Worm (Caenorhabditis elegans) whole organism, L4 larva: ENCODE data around the gene C15C7.4.

Source experiments
- F44E2.7 ChIP-seq: fragments of 200-800 bp; sonication (Bioruptor generic); IDR thresholded peaks from 2 replicates; pipeline ENCODE4 v2.1.2; 2022; ENCODE audit warnings: missing genetic modification characterization, missing compliant biosample characterization
- F49E8.2 ChIP-seq: sonication (generic microtip); optimal IDR thresholded peaks from 2 replicates; lab custom pipeline; 2016; ENCODE audit warnings: missing compliant biosample characterization, mild to moderate bottlenecking, missing genetic modification characterization, borderline replicate concordance
- R02D3.7 ChIP-seq: fragments of 150-350 bp; sonication (generic microtip); optimal IDR thresholded peaks from 3 replicates; lab custom pipeline; 2014; ENCODE audit warnings: missing biosample characterization, missing genetic modification characterization
- T20F7.1 ChIP-seq: fragments of 200-800 bp; sonication (Bioruptor generic); optimal IDR thresholded peaks from 2 replicates; lab custom pipeline; 2018; ENCODE audit warnings: mild to moderate bottlenecking, missing genetic modification characterization, missing compliant biosample characterization
- T26A8.4 ChIP-seq: fragments of 200-800 bp; sonication (Bioruptor generic); IDR thresholded peaks from 2 replicates; pipeline ENCODE4 v1.3.6; 2022; ENCODE audit warnings: missing genetic modification characterization, missing compliant biosample characterization
- Y48G9A.11 ChIP-seq: fragments of 200-800 bp; sonication (Bioruptor generic); IDR thresholded peaks from 2 replicates; pipeline ENCODE4 v1.3.6; 2022; ENCODE audit warnings: missing genetic modification reagents, missing genetic modification characterization, missing compliant biosample characterization
- Y5F2A.4 ChIP-seq: fragments of 200-800 bp; sonication (Bioruptor generic); optimal IDR thresholded peaks from 2 replicates; lab custom pipeline; 2018; ENCODE audit warnings: mild to moderate bottlenecking, missing genetic modification characterization, missing compliant biosample characterization
- Y75B8A.6 ChIP-seq: fragments of 200-800 bp; sonication (Bioruptor generic); IDR thresholded peaks from 2 replicates; pipeline ENCODE4 v1.3.6; 2022; ENCODE audit warnings: missing genetic modification reagents, missing genetic modification characterization, missing compliant biosample characterization
- ZK337.2 ChIP-seq: fragments of 200-800 bp; sonication (Bioruptor generic); IDR thresholded peaks from 2 replicates; pipeline ENCODE4 v1.3.6; 2022; ENCODE audit warnings: missing genetic modification reagents, missing genetic modification characterization, missing compliant biosample characterization
- ZK546.5 ChIP-seq, 2 experiments: sonication (generic microtip); optimal IDR thresholded peaks; 2 replicates each; lab custom pipeline; 2017; ENCODE audit warnings: missing biosample characterization in 2 of 2, missing genetic modification characterization in 2 of 2
- aha-1 ChIP-seq: fragments of 150-350 bp; peaks from one replicate; lab custom pipeline; 2014; ENCODE audit warnings: missing biosample characterization, missing genetic modification characterization
- aly-2 ChIP-seq: sonication (generic microtip); optimal IDR thresholded peaks from 2 replicates; lab custom pipeline; 2018; ENCODE audit warnings: missing biosample characterization, missing genetic modification characterization
- attf-4 ChIP-seq: sonication (generic microtip); optimal IDR thresholded peaks from 3 replicates; lab custom pipeline; 2017; ENCODE audit warnings: missing biosample characterization, missing genetic modification characterization
- ceh-20 ChIP-seq: fragments of 200-800 bp; sonication (Bioruptor generic); IDR thresholded peaks from 2 replicates; pipeline ENCODE4 v1.3.6; 2022; ENCODE audit warnings: missing genetic modification reagents, missing genetic modification characterization, missing compliant biosample characterization
- ceh-44 ChIP-seq: fragments of 200-800 bp; sonication (Bioruptor generic); IDR thresholded peaks from 2 replicates; pipeline ENCODE4 v1.3.6; 2022; ENCODE audit warnings: missing genetic modification reagents, missing genetic modification characterization, missing compliant biosample characterization
- ceh-62 ChIP-seq: sonication (generic microtip); optimal IDR thresholded peaks from 2 replicates; lab custom pipeline; 2017; ENCODE audit warnings: missing biosample characterization, missing genetic modification characterization
- ceh-82 ChIP-seq: sonication (generic microtip); optimal IDR thresholded peaks from 2 replicates; lab custom pipeline; 2017; ENCODE audit warnings: missing biosample characterization, missing genetic modification characterization
- ces-1 ChIP-seq: fragments of 150-350 bp; sonication (generic microtip); optimal IDR thresholded peaks from 4 replicates; lab custom pipeline; 2014; ENCODE audit warnings: missing biosample characterization, missing genetic modification reagents, missing genetic modification characterization
- cey-2 ChIP-seq: sonication (generic microtip); optimal IDR thresholded peaks from 3 replicates; lab custom pipeline; 2017; ENCODE audit warnings: missing genetic modification characterization, mild to moderate bottlenecking, missing compliant biosample characterization, antibody characterized with exemption, borderline replicate concordance; ENCODE audit not compliant: insufficient read depth
- ctbp-1 ChIP-seq: fragments of 200-800 bp; sonication (Bioruptor generic); IDR thresholded peaks from 2 replicates; pipeline ENCODE4 v1.3.6; 2022; ENCODE audit warnings: missing genetic modification reagents, missing genetic modification characterization, missing compliant biosample characterization
- daf-12 ChIP-seq: fragments of 150-350 bp; optimal IDR thresholded peaks from 2 replicates; lab custom pipeline; 2014; ENCODE audit warnings: missing biosample characterization, missing genetic modification reagents, missing genetic modification characterization
- daf-19 ChIP-seq: fragments of 200-800 bp; sonication (Bioruptor generic); conservative IDR thresholded peaks from 2 replicates; pipeline ENCODE4 v1.3.6; 2022; ENCODE audit warnings: missing genetic modification characterization, missing compliant biosample characterization
- daf-8 ChIP-seq: fragments of 200-800 bp; sonication (Bioruptor generic); IDR thresholded peaks from 2 replicates; pipeline ENCODE4 v1.3.6; 2022; ENCODE audit warnings: missing genetic modification characterization, missing compliant biosample characterization
- dmd-9 ChIP-seq: fragments of 200-800 bp; sonication (Bioruptor generic); IDR thresholded peaks from 2 replicates; pipeline ENCODE4 v1.3.6; 2022; ENCODE audit warnings: missing genetic modification reagents, missing genetic modification characterization, missing compliant biosample characterization
- dpl-1 ChIP-seq: fragments of 150-350 bp; optimal IDR thresholded peaks from 2 replicates; lab custom pipeline; 2014; ENCODE audit warnings: missing biosample characterization, missing genetic modification reagents, missing genetic modification characterization
- dve-1 ChIP-seq: sonication (generic microtip); optimal IDR thresholded peaks from 2 replicates; lab custom pipeline; 2017; ENCODE audit warnings: antibody characterized with exemption, mild to moderate bottlenecking, missing genetic modification characterization, missing compliant biosample characterization; ENCODE audit not compliant: insufficient read depth
- fos-1 ChIP-seq: fragments of 150-350 bp; optimal IDR thresholded peaks from 2 replicates; lab custom pipeline; 2014; ENCODE audit warnings: missing biosample characterization, missing genetic modification characterization
- hif-1 ChIP-seq, 2 experiments: sonication (generic microtip); optimal IDR thresholded peaks; 2 replicates each; lab custom pipeline; 2016 to 2017; ENCODE audit warnings: missing compliant biosample characterization in 2 of 2, missing genetic modification characterization in 2 of 2, missing genetic modification reagents in 2 of 2, missing genotype in 2 of 2, mild to moderate bottlenecking in 1 of 2
- hlh-30 ChIP-seq: sonication (generic microtip); optimal IDR thresholded peaks from 2 replicates; lab custom pipeline; 2017; ENCODE audit warnings: antibody characterized with exemption, mild to moderate bottlenecking, missing genetic modification characterization, missing compliant biosample characterization; ENCODE audit not compliant: insufficient read depth
- hmg-1.1 ChIP-seq: fragments of 200-800 bp; sonication (Bioruptor generic); IDR thresholded peaks from 2 replicates; pipeline ENCODE4 v1.3.6; 2022; ENCODE audit warnings: missing genetic modification reagents, missing genetic modification characterization, missing compliant biosample characterization
- lim-7 ChIP-seq: fragments of 200-800 bp; sonication (Bioruptor generic); IDR thresholded peaks from 2 replicates; pipeline ENCODE4 v1.3.6; 2022; ENCODE audit warnings: missing genetic modification characterization, missing compliant biosample characterization
- lin-1 ChIP-seq: fragments of 200-800 bp; sonication (Bioruptor generic); IDR thresholded peaks from 2 replicates; pipeline ENCODE4 v1.3.6; 2022; ENCODE audit warnings: missing genetic modification reagents, missing genetic modification characterization, missing compliant biosample characterization
- lin-29 ChIP-seq: fragments of 200-800 bp; sonication (Bioruptor generic); IDR thresholded peaks from 2 replicates; pipeline ENCODE4 v1.3.6; 2022; ENCODE audit warnings: missing genetic modification reagents, missing genetic modification characterization, missing compliant biosample characterization
- lsy-2 ChIP-seq, 2 experiments: fragments of 150-350 bp in 1 of 2; sonication (generic microtip) in 1 of 2; optimal IDR thresholded peaks; 2 replicates each; lab custom pipeline; 2014 to 2017; ENCODE audit warnings: missing biosample characterization in 2 of 2, missing genetic modification characterization in 2 of 2
- madf-5 ChIP-seq, 2 experiments: fragments of 200-800 bp; sonication (Bioruptor generic); IDR thresholded peaks; 2 replicates each; pipeline ENCODE4 v1.3.6; 2022; ENCODE audit warnings: missing compliant biosample characterization in 2 of 2, missing genetic modification characterization in 2 of 2
- mdl-1 ChIP-seq, 2 experiments: fragments of 150-350 bp in 1 of 2; sonication (generic microtip) in 1 of 2; optimal IDR thresholded peaks; 2 replicates each; lab custom pipeline; 2014 to 2017; ENCODE audit warnings: missing biosample characterization in 2 of 2, missing genetic modification characterization in 2 of 2
- nhr-111 ChIP-seq: fragments of 200-800 bp; sonication (Bioruptor generic); optimal IDR thresholded peaks from 2 replicates; lab custom pipeline; 2018; ENCODE audit warnings: mild to moderate bottlenecking, missing genetic modification characterization, missing compliant biosample characterization
- nhr-237 ChIP-seq: sonication (generic microtip); optimal IDR thresholded peaks from 2 replicates; lab custom pipeline; 2017; ENCODE audit warnings: missing biosample characterization, missing genetic modification characterization
- nhr-28 ChIP-seq: fragments of 150-350 bp; optimal IDR thresholded peaks from 2 replicates; lab custom pipeline; 2014; ENCODE audit warnings: missing biosample characterization, missing genetic modification characterization
- nhr-48 ChIP-seq: sonication (generic microtip); optimal IDR thresholded peaks from 2 replicates; lab custom pipeline; 2016; ENCODE audit warnings: mild to moderate bottlenecking, missing genetic modification characterization, missing compliant biosample characterization
- nhr-77 ChIP-seq: fragments of 150-350 bp; optimal IDR thresholded peaks from 2 replicates; lab custom pipeline; 2014; ENCODE audit warnings: missing biosample characterization, missing genetic modification characterization
- pha-4 ChIP-seq, 2 experiments: fragments of 150-350 bp in 1 of 2; fragments of 200-800 bp in 1 of 2; sonication (Bioruptor generic) in 1 of 2; IDR thresholded peaks in 1 of 2; optimal IDR thresholded peaks in 1 of 2; 2 replicates each; pipeline versions ENCODE4 v1.3.6 to Lab custom; 2014 to 2022; ENCODE audit warnings: missing genetic modification characterization in 2 of 2, missing genetic modification reagents in 2 of 2, missing biosample characterization in 1 of 2, missing compliant biosample characterization in 1 of 2
- pqm-1 ChIP-seq: sonication (generic microtip); optimal IDR thresholded peaks from 2 replicates; lab custom pipeline; 2017; ENCODE audit warnings: missing biosample characterization, missing genetic modification characterization
- rbr-2 ChIP-seq: sonication (generic microtip); optimal IDR thresholded peaks from 2 replicates; lab custom pipeline; 2016; ENCODE audit warnings: missing genotype, missing genetic modification characterization, missing compliant biosample characterization
- sdz-12 ChIP-seq: fragments of 200-800 bp; sonication (Bioruptor generic); optimal IDR thresholded peaks from 2 replicates; lab custom pipeline; 2018; ENCODE audit warnings: mild to moderate bottlenecking, missing genetic modification characterization, missing compliant biosample characterization
- snpc-1.2 ChIP-seq: fragments of 200-800 bp; sonication (Bioruptor generic); IDR thresholded peaks from 2 replicates; pipeline ENCODE4 v1.3.6; 2022; ENCODE audit warnings: missing genetic modification reagents, missing genetic modification characterization, missing compliant biosample characterization
- unc-62 ChIP-seq, 3 experiments: fragments of 150-350 bp in 1 of 3; sonication (generic microtip); optimal IDR thresholded peaks in 2 of 3; peaks in 1 of 3; 1 replicate in 1 of 3; 2 replicates in 2 of 3; lab custom pipeline; 2014 to 2017; ENCODE audit warnings: missing biosample characterization in 3 of 3, missing genetic modification characterization in 3 of 3, missing genetic modification reagents in 3 of 3, missing genotype in 1 of 3
- zip-11 ChIP-seq: fragments of 200-800 bp; sonication (Bioruptor generic); IDR thresholded peaks from 2 replicates; pipeline ENCODE4 v1.3.6; 2022; ENCODE audit warnings: missing genetic modification characterization, missing compliant biosample characterization
- zip-2 ChIP-seq: fragments of 150-350 bp; optimal IDR thresholded peaks from 2 replicates; lab custom pipeline; 2014; ENCODE audit warnings: missing biosample characterization, missing genetic modification characterization
- ztf-11 ChIP-seq: fragments of 150-350 bp; optimal IDR thresholded peaks from 2 replicates; lab custom pipeline; 2014; ENCODE audit warnings: missing biosample characterization, missing genetic modification characterization
- ztf-7 ChIP-seq: fragments of 150-350 bp; optimal IDR thresholded peaks from 2 replicates; lab custom pipeline; 2014; ENCODE audit warnings: missing biosample characterization, missing genetic modification characterization

Gene C15C7.4

DNA sequence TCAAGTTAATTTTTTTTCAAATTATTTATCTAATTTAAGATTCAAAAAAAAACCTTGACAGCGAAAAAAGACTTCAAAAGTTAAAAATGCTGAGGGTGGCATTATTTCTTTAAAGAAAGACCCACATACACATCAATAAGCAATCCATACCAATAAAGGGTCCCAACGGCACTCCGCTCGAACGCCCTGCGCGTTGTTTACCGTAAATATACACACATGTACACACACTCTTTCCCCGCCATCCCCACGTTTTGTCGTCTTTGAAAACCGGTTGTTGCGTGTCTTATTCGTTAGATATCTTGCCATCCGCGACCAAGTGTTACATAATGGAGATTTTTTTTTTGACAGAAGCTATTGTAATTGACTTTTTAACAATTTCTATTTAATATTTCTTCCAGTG, 14.2 kb downstream of the C15C7.4 start, which contains the start of gene gcc-1 (continued):
- TF ChIP-seq daf-8 (GFP tag; lab: Robert Waterston, UW) (no peak), dmd-9 (GFP tag; lab: Robert Waterston, UW) (no peak), dpl-1 (GFP tag; lab: Kevin White, UChicago) (no peak), mdl-1 (tag; optimal IDR thresholded peaks at IDR 0.05; lab: Kevin White, UChicago) (peak in 1 of 2 experiments; percentile 45), T26A8.4 (GFP tag; lab: Robert Waterston, UW) (no peak), hmg-1.1 (GFP tag; lab: Robert Waterston, UW) (peak; percentile 64; the same call in 1 of the 2 replicates), rbr-2 (tag; lab: Kevin White, UChicago) (peak; percentile 35), lsy-2 (tag; optimal IDR thresholded peaks at IDR 0.05; lab: Kevin White, UChicago) (peak in 1 of 2 experiments; percentile 47), Y48G9A.11 (no peak), lim-7 (GFP tag; lab: Robert Waterston, UW) (no peak), ZK546.5 (tag; optimal IDR thresholded peaks at IDR 0.05; lab: Kevin White, UChicago) (no peak), nhr-77 (tag; lab: Kevin White, UChicago) (no peak), F49E8.2 (tag; lab: Kevin White, UChicago) (no peak), ztf-11 (tag; lab: Kevin White, UChicago) (no peak), ZK337.2 (no peak), ceh-20 (no peak), hif-1 (tag; optimal IDR thresholded peaks at IDR 0.05; lab: Kevin White, UChicago) (peak in 1 of 2 experiments; percentile 17), ceh-82 (no peak), ces-1 (GFP tag; lab: Kevin White, UChicago) (no peak), sdz-12 (no peak), cey-2 (tag; lab: Kevin White, UChicago) (no peak), nhr-237 (tag; lab: Kevin White, UChicago) (no peak), Y75B8A.6 (GFP tag; lab: Robert Waterston, UW) (no peak), R02D3.7 (tag; lab: Kevin White, UChicago) (peak; percentile 59), nhr-28 (tag; lab: Kevin White, UChicago) (no peak), lin-1 (no peak), ctbp-1 (GFP tag; lab: Robert Waterston, UW) (no peak), T20F7.1 (GFP tag; lab: Kevin White, UChicago) (peak; percentile 93), zip-11 (no peak), aly-2 (tag; lab: Kevin White, UChicago) (no peak), daf-19 (GFP tag; lab: Robert Waterston, UW) (no peak), ceh-44 (GFP tag; lab: Robert Waterston, UW) (no peak), madf-5 (GFP tag; IDR thresholded peaks at IDR 0.05; lab: Robert Waterston, UW) (no peak), nhr-48 (tag; lab: Kevin White, UChicago) (no peak), unc-62 (GFP tag; optimal IDR thresholded peaks at IDR 0.05 in 1 of 2; lab: Kevin White, UChicago) (no peak), unc-62 (tag; optimal IDR thresholded peaks at IDR 0.05; lab: Kevin White, UChicago) (no peak), nhr-111 (GFP tag; lab: Kevin White, UChicago) (no peak), attf-4 (tag; lab: Kevin White, UChicago) (no peak), pha-4 (GFP tag; IDR thresholded peaks at IDR 0.05; lab: Robert Waterston, UW) (no peak), pha-4 (tag; optimal IDR thresholded peaks at IDR 0.05; lab: Kevin White, UChicago) (no peak), snpc-1.2 (no peak), daf-12 (no peak), pqm-1 (tag; lab: Kevin White, UChicago) (no peak), ztf-7 (tag; lab: Kevin White, UChicago) (no peak), hlh-30 (tag; lab: Kevin White, UChicago) (peak; percentile 10), F44E2.7 (GFP tag; lab: Robert Waterston, UW) (no peak), dve-1 (tag; lab: Kevin White, UChicago) (peak; percentile 10), lin-29 (no peak), Y5F2A.4 (GFP tag; lab: Kevin White, UChicago) (no peak), aha-1 (tag; lab: Kevin White, UChicago) (peak; percentile 95), zip-2 (no peak), fos-1 (tag; lab: Kevin White, UChicago) (no peak), ceh-62 (no peak)
